Fruit fly (Drosophila melanogaster) whole organism, wandering third instar larva: ENCODE data around the gene wapl.

Experiments used
- Abd-B ChIP-seq: fragments of >200 bp; optimal IDR thresholded peaks from 2 replicates; lab custom pipeline; 2017; ENCODE audit warnings: missing biosample characterization, missing genetic modification characterization
- CG32264 ChIP-seq: fragments of 200-800 bp; sonication (Bioruptor generic); optimal IDR thresholded peaks from 2 replicates; lab custom pipeline; 2016; ENCODE audit warnings: missing biosample characterization, missing genetic modification characterization
- CG9705 ChIP-seq: fragments of 200-800 bp; sonication (Bioruptor generic); optimal IDR thresholded peaks from 2 replicates; lab custom pipeline; 2018; ENCODE audit warnings: missing biosample characterization, mild to moderate bottlenecking, missing genetic modification characterization
- CrebA ChIP-seq: fragments of 200-800 bp; sonication (Bioruptor generic); optimal IDR thresholded peaks from 2 replicates; lab custom pipeline; 2016; ENCODE audit warnings: missing biosample characterization, mild to moderate bottlenecking, missing genetic modification characterization, borderline replicate concordance
- Dfd ChIP-seq: fragments of >200 bp; optimal IDR thresholded peaks from 2 replicates; lab custom pipeline; 2017; ENCODE audit warnings: missing biosample characterization, missing genetic modification characterization
- Dif ChIP-seq: fragments of 200-275, 200-300 bp; sonication (Bioruptor generic); optimal IDR thresholded peaks from 2 replicates; lab custom pipeline; 2018; ENCODE audit warnings: missing biosample characterization, missing genetic modification characterization; ENCODE audit not compliant: partially characterized antibody
- GATAd ChIP-seq: sonication (Bioruptor generic); optimal IDR thresholded peaks from 2 replicates; lab custom pipeline; 2016; ENCODE audit warnings: missing biosample characterization, missing genetic modification characterization
- HLH106 ChIP-seq: fragments of 200-800 bp; optimal IDR thresholded peaks from 3 replicates; lab custom pipeline; 2019; ENCODE audit warnings: missing biosample characterization, mild to moderate bottlenecking, missing genetic modification characterization, moderate library complexity
- Hnf4 ChIP-seq: fragments of 200-800 bp; sonication (Bioruptor generic); optimal IDR thresholded peaks from 2 replicates; lab custom pipeline; 2016; ENCODE audit warnings: missing biosample characterization, mild to moderate bottlenecking, missing genetic modification characterization
- Hr78 ChIP-seq: fragments of >200 bp; optimal IDR thresholded peaks from 2 replicates; lab custom pipeline; 2017; ENCODE audit warnings: missing biosample characterization, missing genetic modification characterization
- Hr83 ChIP-seq: fragments of 200-300 bp; sonication (Bioruptor generic); optimal IDR thresholded peaks from 2 replicates; lab custom pipeline; 2016; ENCODE audit warnings: missing biosample characterization, mild to moderate bottlenecking, missing genetic modification characterization, moderate library complexity; ENCODE audit not compliant: poor library complexity, severe bottlenecking
- Jra ChIP-seq: sonication (Bioruptor generic); optimal IDR thresholded peaks from 2 replicates; lab custom pipeline; 2016; ENCODE audit warnings: missing biosample characterization, missing genetic modification characterization
- Mio ChIP-seq: sonication (Bioruptor generic); optimal IDR thresholded peaks from 2 replicates; lab custom pipeline; 2016; ENCODE audit warnings: missing biosample characterization, missing genetic modification characterization
- Myc ChIP-seq: fragments of >200 bp; optimal IDR thresholded peaks from 2 replicates; lab custom pipeline; 2017
- N ChIP-seq: fragments of >200 bp; optimal IDR thresholded peaks from 2 replicates; lab custom pipeline; 2018; ENCODE audit warnings: missing biosample characterization, missing external identifiers, missing genetic modification characterization
- OdsH ChIP-seq: fragments of 200-800 bp; sonication (Bioruptor generic); optimal IDR thresholded peaks from 2 replicates; lab custom pipeline; 2016; ENCODE audit warnings: missing biosample characterization, mild to moderate bottlenecking, missing genetic modification characterization
- Rel ChIP-seq, 2 experiments: fragments of 200-800 bp; sonication (Bioruptor generic) in 1 of 2; optimal IDR thresholded peaks; 2 replicates in 1 of 2; 3 replicates in 1 of 2; lab custom pipeline; 2016 to 2019; ENCODE audit warnings: mild to moderate bottlenecking in 2 of 2, missing biosample characterization in 2 of 2, missing genetic modification characterization in 2 of 2, moderate library complexity in 1 of 2
- Sp1 ChIP-seq: fragments of 200-800 bp; sonication (Bioruptor generic); optimal IDR thresholded peaks from 3 replicates; lab custom pipeline; 2019; ENCODE audit warnings: missing biosample characterization, mild to moderate bottlenecking, missing genetic modification characterization, moderate library complexity
- Vsx2 ChIP-seq: fragments of 200-300, 225-300 bp; sonication (Bioruptor generic); optimal IDR thresholded peaks from 2 replicates; lab custom pipeline; 2018; ENCODE audit warnings: missing biosample characterization, missing genetic modification characterization; ENCODE audit not compliant: partially characterized antibody
- br ChIP-seq: fragments of 200-800 bp; sonication (Bioruptor generic); optimal IDR thresholded peaks from 2 replicates; lab custom pipeline; 2016; ENCODE audit warnings: missing biosample characterization, missing genetic modification characterization
- brk ChIP-seq: fragments of 200-800 bp; sonication (Bioruptor generic); optimal IDR thresholded peaks from 2 replicates; lab custom pipeline; 2016; ENCODE audit warnings: missing biosample characterization, mild to moderate bottlenecking, missing genetic modification characterization
- dl ChIP-seq, 2 experiments: fragments of 175-275, 200-275 bp in 1 of 2; fragments of 200-275 bp in 1 of 2; sonication (Bioruptor generic); optimal IDR thresholded peaks; lab custom pipeline; 2018; ENCODE audit warnings: mild to moderate bottlenecking in 2 of 2, missing biosample characterization in 2 of 2, missing genetic modification characterization in 2 of 2, moderate library complexity in 2 of 2; ENCODE audit not compliant: partially characterized antibody in 2 of 2, insufficient read depth in 1 of 2
- dmrt93B ChIP-seq: fragments of 200-800 bp; sonication (Bioruptor generic); optimal IDR thresholded peaks from 2 replicates; lab custom pipeline; 2018; ENCODE audit warnings: missing biosample characterization, mild to moderate bottlenecking, missing genetic modification characterization
- dsf ChIP-seq: sonication (Bioruptor generic); optimal IDR thresholded peaks from 2 replicates; lab custom pipeline; 2016; ENCODE audit warnings: missing biosample characterization, missing genetic modification characterization, borderline replicate concordance
- ey ChIP-seq: fragments of 200-800 bp; sonication (Bioruptor generic); optimal IDR thresholded peaks from 2 replicates; lab custom pipeline; 2016; ENCODE audit warnings: missing biosample characterization, missing genetic modification characterization
- foxo ChIP-seq, 2 experiments: fragments of 200-800 bp; sonication (Bioruptor generic); optimal IDR thresholded peaks; 2 replicates in 1 of 2; 3 replicates in 1 of 2; lab custom pipeline; 2016 to 2017; ENCODE audit warnings: missing biosample characterization in 2 of 2, missing genetic modification characterization in 2 of 2
- fru ChIP-seq: fragments of 200-800 bp; sonication (Bioruptor generic); optimal IDR thresholded peaks from 3 replicates; lab custom pipeline; 2016; ENCODE audit warnings: missing biosample characterization, mild to moderate bottlenecking, missing genetic modification characterization
- h ChIP-seq: fragments of 200-800 bp; sonication (Bioruptor generic); optimal IDR thresholded peaks from 3 replicates; lab custom pipeline; 2016; ENCODE audit warnings: missing biosample characterization, mild to moderate bottlenecking, missing genetic modification characterization
- jim ChIP-seq: fragments of 175-275, 200-325 bp; sonication (Bioruptor generic); optimal IDR thresholded peaks from 2 replicates; lab custom pipeline; 2016; ENCODE audit warnings: missing biosample characterization, mild to moderate bottlenecking, missing genetic modification characterization
- lola ChIP-seq: fragments of >200 bp; optimal IDR thresholded peaks from 2 replicates; lab custom pipeline; 2017; ENCODE audit warnings: missing biosample characterization, missing genetic modification characterization
- pan ChIP-seq: fragments of >200 bp; optimal IDR thresholded peaks from 2 replicates; lab custom pipeline; 2017
- psq ChIP-seq: fragments of 200-800 bp; sonication (Bioruptor generic); optimal IDR thresholded peaks from 3 replicates; lab custom pipeline; 2017; ENCODE audit warnings: missing biosample characterization, mild to moderate bottlenecking, missing genetic modification characterization, moderate library complexity
- rgr ChIP-seq: fragments of 200-800 bp; sonication (Bioruptor generic); optimal IDR thresholded peaks from 3 replicates; lab custom pipeline; 2016; ENCODE audit warnings: missing biosample characterization, mild to moderate bottlenecking, missing genetic modification characterization
- sage ChIP-seq: fragments of 200-800 bp; sonication (Bioruptor generic); optimal IDR thresholded peaks from 2 replicates; lab custom pipeline; 2016; ENCODE audit warnings: missing biosample characterization, mild to moderate bottlenecking, missing genetic modification characterization
- sv ChIP-seq: fragments of 200-800 bp; sonication (Bioruptor generic); optimal IDR thresholded peaks from 3 replicates; lab custom pipeline; 2016; ENCODE audit warnings: missing biosample characterization, missing genetic modification characterization
- tai ChIP-seq: sonication (Bioruptor generic); optimal IDR thresholded peaks from 2 replicates; lab custom pipeline; 2016; ENCODE audit warnings: missing biosample characterization, missing genetic modification characterization
- usp ChIP-seq: fragments of >200 bp; optimal IDR thresholded peaks from 2 replicates; lab custom pipeline; 2017; ENCODE audit warnings: missing biosample characterization, missing genetic modification characterization
- woc ChIP-seq: sonication (Bioruptor generic); optimal IDR thresholded peaks from 2 replicates; lab custom pipeline; 2016; ENCODE audit warnings: missing biosample characterization, mild to moderate bottlenecking, missing genetic modification characterization

The wapl gene

DNA sequence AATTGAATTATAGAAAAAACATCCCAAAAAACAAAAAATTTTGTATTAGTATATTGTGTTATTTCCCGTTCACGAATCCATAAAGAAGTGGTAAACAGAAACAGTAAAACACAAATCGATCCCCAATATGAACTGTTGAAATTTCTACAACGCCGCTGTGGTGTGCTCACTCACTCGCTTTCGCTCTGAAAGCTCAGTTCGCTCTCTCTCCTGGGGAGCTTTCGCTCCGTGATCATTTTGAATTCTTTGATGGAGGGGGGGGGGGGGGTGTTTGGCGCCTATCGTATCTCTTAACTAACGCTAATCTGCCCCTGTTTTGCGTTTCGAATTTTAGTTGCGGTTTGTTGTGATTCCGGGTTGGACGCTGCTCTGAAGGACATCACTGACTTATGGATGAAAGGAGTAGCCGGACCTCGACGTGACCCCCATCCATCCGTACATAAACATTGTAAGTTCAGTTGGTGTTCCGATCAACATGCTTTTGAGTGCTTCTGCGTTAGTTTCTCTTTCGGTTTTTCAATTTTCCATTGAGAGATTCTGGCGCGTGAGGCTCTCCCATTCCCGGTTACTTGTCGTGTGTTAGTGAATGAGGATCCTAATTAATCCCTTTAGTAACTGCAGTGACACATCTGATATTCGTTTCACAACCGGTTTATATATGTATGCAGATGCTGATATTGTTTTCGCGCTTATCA is 17.5 kb downstream of the wapl start, which contains the start of gene D2hgdh:
Gene D2hgdh, plus strand, starts transcription at position 331 of the 695 bp plus-strand sequence.
- no peak for TF ChIP-seq GATAd (GFP tag; lab: Kevin White, UChicago)
- TF ChIP-seq OdsH (GFP tag; lab: Kevin White, UChicago) = peak; percentile 46
- no peak for TF ChIP-seq br (GFP tag; lab: Kevin White, UChicago)
- TF ChIP-seq tai (GFP tag; lab: Kevin White, UChicago) = no peak
- TF ChIP-seq CG32264 (GFP tag; lab: Kevin White, UChicago) = no peak
- TF ChIP-seq rgr = peak; percentile 56
- no peak for TF ChIP-seq sv (GFP tag; lab: Kevin White, UChicago)
- no peak for TF ChIP-seq sage (GFP tag; lab: Kevin White, UChicago)
- TF ChIP-seq Abd-B (GFP tag; lab: Kevin White, UChicago) = no peak
- no peak for TF ChIP-seq Jra (GFP tag; lab: Kevin White, UChicago)
- no peak for TF ChIP-seq CG9705
- TF ChIP-seq foxo (GFP tag; optimal IDR thresholded peaks at IDR 0.05; lab: Kevin White, UChicago) = peak in 1 of 2 experiments; percentile 47
- TF ChIP-seq Hnf4 (GFP tag; lab: Kevin White, UChicago) = peak; percentile 41
- no peak for TF ChIP-seq N
- TF ChIP-seq brk (GFP tag; lab: Kevin White, UChicago) = peak; percentile 23
- TF ChIP-seq Dif (GFP tag; lab: Kevin White, UChicago) = peak; percentile 44
- TF ChIP-seq Sp1 (GFP tag; lab: Kevin White, UChicago) = no peak
- no peak for TF ChIP-seq psq
- no peak for TF ChIP-seq Mio
- TF ChIP-seq dl (GFP tag; optimal IDR thresholded peaks at IDR 0.05; lab: Kevin White, UChicago; ENCODE audit: insufficient read depth in 1 of 2, partially characterized antibody in 2 of 2) = no peak
- TF ChIP-seq pan (lab: Kevin White, UChicago) = no peak
- TF ChIP-seq ey = peak; percentile 25
- no peak for TF ChIP-seq jim (GFP tag; lab: Kevin White, UChicago)
- no peak for TF ChIP-seq lola
- TF ChIP-seq Rel (GFP tag; optimal IDR thresholded peaks at IDR 0.05; lab: Kevin White, UChicago) = no peak
- TF ChIP-seq Rel (tag; optimal IDR thresholded peaks at IDR 0.05; lab: Kevin White, UChicago) = peak; percentile 35
- TF ChIP-seq dmrt93B (GFP tag; lab: Kevin White, UChicago) = no peak
- no peak for TF ChIP-seq usp (GFP tag; lab: Kevin White, UChicago)
- TF ChIP-seq fru (GFP tag; lab: Kevin White, UChicago) = no peak
- TF ChIP-seq Dfd (GFP tag; lab: Kevin White, UChicago) = no peak
- no peak for TF ChIP-seq CrebA (GFP tag; lab: Kevin White, UChicago)
- TF ChIP-seq Myc = no peak
- no peak for TF ChIP-seq dsf (GFP tag; lab: Kevin White, UChicago)
- no peak for TF ChIP-seq Hr83 (GFP tag; lab: Kevin White, UChicago)
- TF ChIP-seq woc (GFP tag; lab: Kevin White, UChicago) = no peak
- TF ChIP-seq Hr78 (GFP tag; lab: Kevin White, UChicago) = no peak
- TF ChIP-seq Vsx2 (GFP tag; lab: Kevin White, UChicago) = no peak
- peak; percentile 50 for TF ChIP-seq HLH106 (tag; lab: Kevin White, UChicago)
- peak; percentile 23 for TF ChIP-seq h

- TF ChIP-seq Vsx2 (GFP tag; lab: Kevin White, UChicago) = no peak
- TF ChIP-seq ey = no peak
- TF ChIP-seq CrebA (GFP tag; lab: Kevin White, UChicago) = no peak
- no peak for TF ChIP-seq usp (GFP tag; lab: Kevin White, UChicago)
- peak; percentile 44 for TF ChIP-seq Hr83 (GFP tag; lab: Kevin White, UChicago)
- no peak for TF ChIP-seq Rel (GFP tag; optimal IDR thresholded peaks at IDR 0.05; lab: Kevin White, UChicago)
- TF ChIP-seq Rel (tag; optimal IDR thresholded peaks at IDR 0.05; lab: Kevin White, UChicago) = no peak
- TF ChIP-seq pan (lab: Kevin White, UChicago) = no peak
- peak; percentile 25 for TF ChIP-seq Sp1 (GFP tag; lab: Kevin White, UChicago)
- TF ChIP-seq GATAd (GFP tag; lab: Kevin White, UChicago) = no peak
- TF ChIP-seq brk (GFP tag; lab: Kevin White, UChicago) = no peak
- no peak for TF ChIP-seq N
- peak; percentile 2 for TF ChIP-seq br (GFP tag; lab: Kevin White, UChicago)
- no peak for TF ChIP-seq Dif (GFP tag; lab: Kevin White, UChicago)
- peak; percentile 12 for TF ChIP-seq rgr
- peak; percentile 28 for TF ChIP-seq CG9705
- TF ChIP-seq OdsH (GFP tag; lab: Kevin White, UChicago) = no peak
- TF ChIP-seq, all 38 proteins: peak for 5
These were observed 18.3 kb downstream of the wapl start for dm6 chrX:2140487-2140886.
